Fruit fly (Drosophila melanogaster) whole organism, pupa: ENCODE results near the gene CG5412.

Experiments
- CG10348 ChIP-seq: fragments of 200-800 bp; sonication (Bioruptor generic); IDR thresholded peaks from 2 replicates; pipeline ENCODE4 v1.3.6; 2022; ENCODE audit warnings: missing biosample characterization, missing genetic modification characterization
- CG12605 ChIP-seq: fragments of 200-800 bp; sonication (Bioruptor generic); IDR thresholded peaks from 2 replicates; pipeline ENCODE4 v1.3.6; 2022; ENCODE audit warnings: missing biosample characterization, missing genetic modification characterization
- CG14655 ChIP-seq: fragments of 200-800 bp; sonication (Bioruptor generic); optimal IDR thresholded peaks from 3 replicates; lab custom pipeline; 2017; ENCODE audit warnings: mild to moderate bottlenecking, missing biosample characterization, missing genetic modification reagents, missing genetic modification characterization
- CG15710 ChIP-seq: fragments of 200-800 bp; sonication (Bioruptor generic); optimal IDR thresholded peaks from 2 replicates; lab custom pipeline; 2018; ENCODE audit warnings: missing biosample characterization, mild to moderate bottlenecking, missing genetic modification characterization, moderate library complexity
- CG32121 ChIP-seq: fragments of 200-800 bp; sonication (Bioruptor generic); IDR thresholded peaks from 2 replicates; pipeline ENCODE4 v1.3.6; 2022; ENCODE audit warnings: missing biosample characterization, missing genetic modification characterization
- CG8159 ChIP-seq: fragments of 200-800 bp; sonication (Bioruptor generic); optimal IDR thresholded peaks from 3 replicates; lab custom pipeline; 2018; ENCODE audit warnings: missing biosample characterization, mild to moderate bottlenecking, missing genetic modification characterization, moderate library complexity
- CG8301 ChIP-seq: fragments of 200-800 bp; sonication (Bioruptor generic); optimal IDR thresholded peaks from 2 replicates; lab custom pipeline; 2018; ENCODE audit warnings: missing biosample characterization, mild to moderate bottlenecking, missing genetic modification characterization
- EcR ChIP-seq: fragments of 200-800 bp; sonication (Bioruptor generic); optimal IDR thresholded peaks from 3 replicates; lab custom pipeline; 2019; ENCODE audit warnings: missing biosample characterization, missing genetic modification characterization, mild to moderate bottlenecking, moderate library complexity, missing genetic modification reagents
- Pif1A ChIP-seq: fragments of 200-800 bp; sonication (Bioruptor generic); optimal IDR thresholded peaks from 3 replicates; lab custom pipeline; 2016; ENCODE audit warnings: missing biosample characterization, missing genetic modification characterization
- Pif1B ChIP-seq: fragments of 200-800 bp; sonication (Bioruptor generic); optimal IDR thresholded peaks from 3 replicates; lab custom pipeline; 2016; ENCODE audit warnings: missing biosample characterization, missing genetic modification characterization
- gl ChIP-seq: fragments of 200-800 bp; sonication (Bioruptor generic); optimal IDR thresholded peaks from 2 replicates; lab custom pipeline; 2018; ENCODE audit warnings: missing biosample characterization, mild to moderate bottlenecking, missing genetic modification characterization
- rn ChIP-seq: fragments of 200-800 bp; sonication (Bioruptor generic); IDR thresholded peaks from 2 replicates; pipeline ENCODE4 v1.3.6; 2022; ENCODE audit warnings: missing biosample characterization, missing genetic modification characterization

- TF ChIP-seq CG32121 (GFP tag; lab: Robert Waterston, UW) (no peak), CG10348 (GFP tag; lab: Robert Waterston, UW) (no peak), CG12605 (GFP tag; lab: Robert Waterston, UW) (no peak), Pif1B (no peak), EcR (GFP tag; lab: Kevin White, UChicago) (no peak), Pif1A (GFP tag; lab: Kevin White, UChicago) (no peak), rn (no peak), CG15710 (tag; lab: Kevin White, UChicago) (no peak), CG8159 (tag; lab: Kevin White, UChicago) (no peak), gl (tag; lab: Kevin White, UChicago) (no peak), CG14655 (GFP tag; lab: Kevin White, UChicago) (no peak), CG8301 (tag; lab: Kevin White, UChicago) (no peak)
Observed at dm6 chr3R:20621805-20622286, 45.0 kb downstream of the CG5412 start, which contains the start of gene H.
